Worm (Caenorhabditis elegans): Measurements from ENCODE around the gene ptc-1.

The ptc-1 gene

ce11 chrII:7864892-7865291 lies 28.1 kb upstream of the ptc-1 start:
- no peak for TF ChIP-seq egl-43 (GFP tag; IDR thresholded peaks at IDR 0.05)
- peak in 1 of 2 experiments; percentile 50 for TF ChIP-seq unc-62 (GFP tag; optimal IDR thresholded peaks at IDR 0.05 in 1 of 2)
- TF ChIP-seq unc-62 (tag; optimal IDR thresholded peaks at IDR 0.05), result no peak
- peak; percentile 66 for TF ChIP-seq aha-1 (tag)

ce11 chrII:7866081-7866480 lies 26.9 kb upstream of the ptc-1 start:
- no peak for TF ChIP-seq nhr-6 (tag; optimal IDR thresholded peaks at IDR 0.05)
- 0 out of 2 replicates have a peak, but pooled peaks have one; percentile 11 for TF ChIP-seq arid-1 (GFP tag; conservative IDR thresholded peaks at IDR 0.05)
- no peak for TF ChIP-seq nhr-25 (tag; optimal IDR thresholded peaks at IDR 0.05; ENCODE audit: borderline replicate concordance, insufficient read depth)
- TF ChIP-seq aly-2 (tag; optimal IDR thresholded peaks at IDR 0.05), result no peak
- no peak for TF ChIP-seq jun-1 (tag; optimal IDR thresholded peaks at IDR 0.05)
- TF ChIP-seq lin-29 (GFP tag; IDR thresholded peaks at IDR 0.05), result no peak
- peak in 1 of 2 experiments; percentile 33 for TF ChIP-seq daf-16 (GFP tag; optimal IDR thresholded peaks at IDR 0.05)
- no peak for TF ChIP-seq daf-16 (tag; optimal IDR thresholded peaks at IDR 0.05)
- TF ChIP-seq fkh-10 (GFP tag; optimal IDR thresholded peaks at IDR 0.05), result no peak
- no peak for TF ChIP-seq daf-19 (GFP tag; conservative IDR thresholded peaks at IDR 0.05)
- TF ChIP-seq skn-1 (tag; optimal IDR thresholded peaks at IDR 0.05), result no peak
- TF ChIP-seq snpc-1.2 (GFP tag; IDR thresholded peaks at IDR 0.05), result no peak
- no peak for TF ChIP-seq ceh-32 (tag; optimal IDR thresholded peaks at IDR 0.05; ENCODE audit: poor library complexity)
- no peak for TF ChIP-seq snpc-4 (tag; optimal IDR thresholded peaks at IDR 0.05)
- TF ChIP-seq ama-1 (optimal IDR thresholded peaks at IDR 0.05), result no peak
- no peak for TF ChIP-seq Y75B8A.6 (GFP tag; IDR thresholded peaks at IDR 0.05)
- no peak for TF ChIP-seq F49E8.2 (tag; optimal IDR thresholded peaks at IDR 0.05; ENCODE audit: borderline replicate concordance)
- no peak for TF ChIP-seq cey-2 (tag; optimal IDR thresholded peaks at IDR 0.05; ENCODE audit: borderline replicate concordance, insufficient read depth)
- TF ChIP-seq lin-38 (GFP tag; IDR thresholded peaks at IDR 0.05), result peak; percentile 46
- no peak for TF ChIP-seq saeg-2 (GFP tag; IDR thresholded peaks at IDR 0.05)
- no peak for TF ChIP-seq pqm-1 (tag; optimal IDR thresholded peaks at IDR 0.05)
- peak; percentile 12 for TF ChIP-seq mep-1 (tag; optimal IDR thresholded peaks at IDR 0.05)
- no peak for TF ChIP-seq tra-1 (GFP tag; IDR thresholded peaks at IDR 0.05)
- TF ChIP-seq dmd-9 (GFP tag; IDR thresholded peaks at IDR 0.05), result no peak
- no peak for TF ChIP-seq dmd-8 (GFP tag; IDR thresholded peaks at IDR 0.05)
- TF ChIP-seq unc-130 (GFP tag; optimal IDR thresholded peaks at IDR 0.05), result peak; percentile 40
- no peak for TF ChIP-seq unc-39 (tag; optimal IDR thresholded peaks at IDR 0.05)
- no peak for TF ChIP-seq egl-43 (GFP tag; IDR thresholded peaks at IDR 0.05)
- TF ChIP-seq Y105C5A.15 (GFP tag; IDR thresholded peaks at IDR 0.05), result peak; percentile 28; the same call in 1 of the 2 replicates
- TF ChIP-seq hif-1 (tag; optimal IDR thresholded peaks at IDR 0.05), result no peak
- no peak for TF ChIP-seq ceh-20 (GFP tag; IDR thresholded peaks at IDR 0.05)
- peak; percentile 0 for TF ChIP-seq duxl-1 (tag; optimal IDR thresholded peaks at IDR 0.05; ENCODE audit: poor library complexity)
- TF ChIP-seq egl-27 (tag; optimal IDR thresholded peaks at IDR 0.05), result no peak
- no peak for TF ChIP-seq rbr-2 (tag; optimal IDR thresholded peaks at IDR 0.05)
- peak in 1 of 2 experiments; percentile 8 for TF ChIP-seq lsy-2 (tag; optimal IDR thresholded peaks at IDR 0.05)
- no peak for TF ChIP-seq madf-9 (GFP tag; conservative IDR thresholded peaks at IDR 0.05)
- no peak for TF ChIP-seq mes-2 (tag; optimal IDR thresholded peaks at IDR 0.05; ENCODE audit: poor library complexity, severe bottlenecking)
- no peak for TF ChIP-seq mxl-2 (GFP tag; conservative IDR thresholded peaks at IDR 0.05)
- TF ChIP-seq T20F7.1 (GFP tag; optimal IDR thresholded peaks at IDR 0.05), result peak; percentile 20
- no peak for TF ChIP-seq tag-97 (GFP tag; IDR thresholded peaks at IDR 0.05)
- TF ChIP-seq ZK337.2 (GFP tag; IDR thresholded peaks at IDR 0.05), result no peak
- TF ChIP-seq F10B5.3 (tag; optimal IDR thresholded peaks at IDR 0.05), result peak; percentile 9
- TF ChIP-seq ceh-82 (tag; optimal IDR thresholded peaks at IDR 0.05), result no peak
- TF ChIP-seq T26A8.4 (GFP tag; IDR thresholded peaks at IDR 0.05), result no peak

Measured in whole organism, L4 larva.